Worm (Caenorhabditis elegans) whole organism, late embryonic: ENCODE results near the gene ZK1240.1.

ENCODE experiments used
- F13H6.1 ChIP-seq: sonication (generic microtip); optimal IDR thresholded peaks from 2 replicates; lab custom pipeline; 2016; ENCODE audit warnings: missing genetic modification characterization, missing compliant biosample characterization
- K02D7.2 ChIP-seq: sonication (generic microtip); optimal IDR thresholded peaks from 2 replicates; lab custom pipeline; 2017; ENCODE audit warnings: mild to moderate bottlenecking, missing genetic modification characterization, missing compliant biosample characterization
- K09A11.1 ChIP-seq: sonication (generic microtip); optimal IDR thresholded peaks from 2 replicates; lab custom pipeline; 2017; ENCODE audit warnings: antibody characterized with exemption, mild to moderate bottlenecking, missing genetic modification characterization, missing compliant biosample characterization; ENCODE audit not compliant: insufficient read depth
- T23F11.4 ChIP-seq: fragments of 200-800 bp; sonication (Bioruptor generic); optimal IDR thresholded peaks from 2 replicates; lab custom pipeline; 2018; ENCODE audit warnings: mild to moderate bottlenecking, missing genetic modification characterization, missing compliant biosample characterization
- Y22D7AL.16 ChIP-seq: sonication (generic microtip); optimal IDR thresholded peaks from 2 replicates; lab custom pipeline; 2016; ENCODE audit warnings: missing genetic modification characterization, missing compliant biosample characterization
- ahr-1 ChIP-seq: sonication (generic microtip); optimal IDR thresholded peaks from 2 replicates; lab custom pipeline; 2016; ENCODE audit warnings: missing genetic modification characterization, missing compliant biosample characterization
- ceh-18 ChIP-seq: sonication (generic microtip); optimal IDR thresholded peaks from 2 replicates; lab custom pipeline; 2016; ENCODE audit warnings: missing genetic modification characterization, missing compliant biosample characterization
- ceh-31 ChIP-seq: sonication (generic microtip); optimal IDR thresholded peaks from 2 replicates; lab custom pipeline; 2016; ENCODE audit warnings: missing genetic modification characterization, missing compliant biosample characterization
- ceh-34 ChIP-seq: sonication (generic microtip); optimal IDR thresholded peaks from 2 replicates; lab custom pipeline; 2016; ENCODE audit warnings: mild to moderate bottlenecking, missing genetic modification characterization, missing compliant biosample characterization
- ceh-48 ChIP-seq: sonication (generic microtip); optimal IDR thresholded peaks from 2 replicates; lab custom pipeline; 2016; ENCODE audit warnings: missing genetic modification characterization, inconsistent platforms, missing compliant biosample characterization
- dve-1 ChIP-seq: sonication (generic microtip); optimal IDR thresholded peaks from 2 replicates; lab custom pipeline; 2017; ENCODE audit warnings: antibody characterized with exemption, mild to moderate bottlenecking, missing genetic modification characterization, missing compliant biosample characterization
- elt-2 ChIP-seq: sonication (generic microtip); optimal IDR thresholded peaks from 2 replicates; lab custom pipeline; 2016; ENCODE audit warnings: missing genetic modification reagents, missing genetic modification characterization, missing compliant biosample characterization
- elt-4 ChIP-seq: sonication (generic microtip); optimal IDR thresholded peaks from 2 replicates; lab custom pipeline; 2016; ENCODE audit warnings: missing genetic modification characterization, missing compliant biosample characterization
- eyg-1 ChIP-seq: sonication (generic microtip); optimal IDR thresholded peaks from 2 replicates; lab custom pipeline; 2016; ENCODE audit warnings: missing genotype, missing genetic modification characterization, missing compliant biosample characterization
- fax-1 ChIP-seq: sonication (generic microtip); optimal IDR thresholded peaks from 2 replicates; lab custom pipeline; 2016; ENCODE audit warnings: missing genotype, missing genetic modification characterization, missing compliant biosample characterization
- hlh-30 ChIP-seq: sonication (generic microtip); optimal IDR thresholded peaks from 2 replicates; lab custom pipeline; 2017; ENCODE audit warnings: antibody characterized with exemption, missing genetic modification characterization, missing compliant biosample characterization; ENCODE audit not compliant: insufficient read depth
- hlh-6 ChIP-seq: sonication (generic microtip); optimal IDR thresholded peaks from 2 replicates; lab custom pipeline; 2016; ENCODE audit warnings: missing genotype, missing genetic modification characterization, missing compliant biosample characterization
- hlh-8 ChIP-seq: sonication (generic microtip); optimal IDR thresholded peaks from 2 replicates; lab custom pipeline; 2016; ENCODE audit warnings: missing genotype, missing genetic modification characterization, missing compliant biosample characterization
- lim-6 ChIP-seq: sonication (generic microtip); optimal IDR thresholded peaks from 2 replicates; lab custom pipeline; 2016; ENCODE audit warnings: missing genetic modification characterization, missing compliant biosample characterization
- nfya-1 ChIP-seq: sonication (generic microtip); optimal IDR thresholded peaks from 2 replicates; lab custom pipeline; 2017; ENCODE audit warnings: missing genetic modification characterization, mild to moderate bottlenecking, missing compliant biosample characterization, antibody characterized with exemption, moderate library complexity
- npax-4 ChIP-seq: sonication (generic microtip); optimal IDR thresholded peaks from 2 replicates; lab custom pipeline; 2016; ENCODE audit warnings: missing genetic modification characterization, missing compliant biosample characterization
- pat-9 ChIP-seq: fragments of 200-800 bp; sonication (Bioruptor generic); optimal IDR thresholded peaks from 2 replicates; lab custom pipeline; 2018; ENCODE audit warnings: mild to moderate bottlenecking, missing genetic modification characterization, moderate library complexity, missing compliant biosample characterization
- pha-4 ChIP-seq: fragments of 150-350 bp; optimal IDR thresholded peaks from 2 replicates; lab custom pipeline; 2018; ENCODE audit warnings: missing biosample characterization, missing genetic modification reagents, missing genetic modification characterization
- ref-2 ChIP-seq: sonication (generic microtip); optimal IDR thresholded peaks from 2 replicates; lab custom pipeline; 2016; ENCODE audit warnings: missing genetic modification characterization, missing compliant biosample characterization
- rnt-1 ChIP-seq: sonication (generic microtip); optimal IDR thresholded peaks from 2 replicates; lab custom pipeline; 2016; ENCODE audit warnings: missing genetic modification characterization, missing compliant biosample characterization
- sox-2 ChIP-seq: fragments of 200-800 bp; sonication (Bioruptor generic); IDR thresholded peaks from 2 replicates; pipeline ENCODE4 v1.3.6; 2022; ENCODE audit warnings: missing genetic modification reagents, missing genetic modification characterization, missing compliant biosample characterization
- syd-9 ChIP-seq: sonication (generic microtip); optimal IDR thresholded peaks from 2 replicates; lab custom pipeline; 2016; ENCODE audit warnings: mild to moderate bottlenecking, missing genetic modification characterization, moderate library complexity, missing compliant biosample characterization
- tbx-2 ChIP-seq: sonication (generic microtip); optimal IDR thresholded peaks from 2 replicates; lab custom pipeline; 2016; ENCODE audit warnings: missing genetic modification characterization, missing compliant biosample characterization
- unc-3 ChIP-seq, 2 experiments: fragments of 200-800 bp in 1 of 2; sonication (Bioruptor generic) in 1 of 2; sonication (generic microtip) in 1 of 2; conservative IDR thresholded peaks in 1 of 2; optimal IDR thresholded peaks in 1 of 2; 2 replicates each; pipeline versions ENCODE4 v1.3.6 to Lab custom; 2016 to 2022; ENCODE audit warnings: missing compliant biosample characterization in 2 of 2, missing genetic modification characterization in 2 of 2, missing genetic modification reagents in 1 of 2
- ztf-16 ChIP-seq: sonication (generic microtip); optimal IDR thresholded peaks from 2 replicates; lab custom pipeline; 2017; ENCODE audit warnings: missing genetic modification characterization, missing compliant biosample characterization

Gene ZK1240.1

ce11 chrII:2332220-2332619 is 3.0 kb downstream of the ZK1240.1 start, which contains the start of gene F43C11.8 (continued):
- TF ChIP-seq ref-2 = no peak

- no peak for TF ChIP-seq lim-6 (tag; lab: Kevin White, UChicago)
- no peak for TF ChIP-seq elt-4 (tag; lab: Kevin White, UChicago)
- TF ChIP-seq eyg-1 (tag; lab: Kevin White, UChicago) = no peak
- no peak for TF ChIP-seq sox-2 (GFP tag; lab: Robert Waterston, UW)
- TF ChIP-seq hlh-8 (tag; lab: Kevin White, UChicago) = no peak
- no peak for TF ChIP-seq ztf-16 (tag; lab: Kevin White, UChicago)
- TF ChIP-seq hlh-30 (tag; lab: Kevin White, UChicago) = no peak
- no peak for TF ChIP-seq ceh-31 (tag; lab: Kevin White, UChicago)
- no peak for TF ChIP-seq nfya-1 (tag; lab: Kevin White, UChicago)
Observed at ce11 chrII:2335572-2335971, 6.4 kb downstream of the ZK1240.1 start, which contains the start of gene F43C11.7. F43C11.7 (plus strand) TSS chrII:2335897.

ce11 chrII:2336177-2336576 is 7.0 kb downstream of the ZK1240.1 start:
- TF ChIP-seq elt-2 (tag; lab: Kevin White, UChicago) = no peak
- TF ChIP-seq pha-4 (tag; lab: Kevin White, UChicago) = no peak
- TF ChIP-seq fax-1 (tag; lab: Kevin White, UChicago) = no peak
- TF ChIP-seq dve-1 (tag; lab: Kevin White, UChicago) = peak; percentile 60
- no peak for TF ChIP-seq syd-9 (tag; lab: Kevin White, UChicago)

DNA sequence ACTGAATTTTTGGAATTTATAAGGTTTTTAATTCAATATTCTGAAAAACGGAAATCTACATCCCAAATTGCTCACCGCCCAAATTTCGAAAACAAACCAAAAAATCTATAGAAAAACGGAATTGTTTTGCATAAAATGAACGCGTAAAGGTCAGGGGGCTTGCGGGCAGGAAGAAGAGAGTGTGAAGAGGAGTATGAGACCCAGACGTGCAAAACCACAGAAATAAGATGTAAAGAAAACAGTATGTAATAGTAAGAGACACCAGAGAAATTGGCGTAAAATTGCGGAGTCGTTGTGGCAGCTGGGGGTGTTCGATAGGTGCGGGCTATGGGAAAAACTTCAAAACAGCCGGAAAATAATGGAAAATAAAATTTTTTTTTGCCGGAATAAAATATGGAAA is 11.8 kb downstream of the ZK1240.1 start:
- no peak for TF ChIP-seq npax-4
- TF ChIP-seq nfya-1 (tag; lab: Kevin White, UChicago) = peak; percentile 28
- peak; percentile 92 for TF ChIP-seq rnt-1 (tag; lab: Kevin White, UChicago)
- TF ChIP-seq, all 69 proteins: peak for 2

DNA sequence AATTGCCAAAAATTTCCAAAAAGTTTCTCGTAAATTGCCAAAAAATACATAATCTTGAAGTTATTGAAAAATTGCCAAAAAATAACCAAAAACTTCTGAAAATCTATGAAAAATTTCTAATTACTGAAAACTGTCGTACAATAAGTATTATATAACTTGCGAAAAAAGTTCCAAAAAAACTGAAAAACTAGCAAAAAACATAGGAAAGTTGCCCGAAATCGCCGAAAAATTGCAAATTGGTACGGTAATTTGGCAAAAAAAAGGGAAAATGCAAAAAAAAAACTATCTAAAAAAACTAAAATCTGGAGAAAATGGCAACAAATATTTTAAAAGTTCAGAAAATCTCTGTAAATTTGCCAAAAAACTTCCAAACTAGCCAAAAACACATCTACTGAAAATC is 12.3 kb downstream of the ZK1240.1 start, which contains the start of gene enri-1:
Gene enri-1 (minus strand): TSS at position 101 of the 400 bp plus-strand sequence.
- no peak for TF ChIP-seq ahr-1 (tag; lab: Kevin White, UChicago)
- TF ChIP-seq K02D7.2 (tag; lab: Kevin White, UChicago) = no peak
- no peak for TF ChIP-seq ceh-34 (tag; lab: Kevin White, UChicago)
- no peak for TF ChIP-seq fax-1 (tag; lab: Kevin White, UChicago)
- TF ChIP-seq T23F11.4 = no peak
- no peak for TF ChIP-seq K09A11.1
- TF ChIP-seq F13H6.1 (tag; lab: Kevin White, UChicago) = no peak
- TF ChIP-seq dve-1 (tag; lab: Kevin White, UChicago) = no peak
- no peak for TF ChIP-seq tbx-2 (tag; lab: Kevin White, UChicago)
- TF ChIP-seq Y22D7AL.16 = no peak
- no peak for TF ChIP-seq pat-9 (tag; lab: Kevin White, UChicago)
- TF ChIP-seq hlh-8 (tag; lab: Kevin White, UChicago) = no peak
- no peak for TF ChIP-seq ztf-16 (tag; lab: Kevin White, UChicago)
- TF ChIP-seq unc-3 (GFP tag; conservative IDR thresholded peaks at IDR 0.05; lab: Robert Waterston, UW) = no peak
- no peak for TF ChIP-seq unc-3 (tag; optimal IDR thresholded peaks at IDR 0.05; lab: Kevin White, UChicago)
- TF ChIP-seq ceh-18 (tag; lab: Kevin White, UChicago) = no peak
- no peak for TF ChIP-seq sox-2 (GFP tag; lab: Robert Waterston, UW)

DNA sequence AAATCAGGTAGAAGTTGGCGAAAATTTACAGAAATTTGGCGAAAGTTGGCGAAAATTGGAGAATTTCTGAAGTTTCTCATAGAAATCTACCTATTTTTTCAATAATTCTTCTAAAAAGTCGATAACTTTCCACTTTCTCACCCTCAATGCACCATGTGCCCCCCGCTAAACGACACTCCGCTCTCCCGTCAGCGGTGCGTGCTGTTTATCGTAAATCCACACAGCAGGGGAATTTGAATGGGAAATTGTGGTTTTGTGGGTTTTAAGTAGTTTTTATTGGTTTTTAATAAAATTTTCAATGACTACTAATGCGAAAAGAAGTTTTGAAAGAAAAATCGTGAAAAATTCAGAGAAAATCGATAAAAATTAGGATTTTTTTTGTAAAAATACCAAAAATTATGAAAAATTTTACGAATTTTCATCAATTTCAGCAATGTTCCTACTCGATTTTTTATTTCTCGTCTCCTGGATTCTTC is 12.8 kb downstream of the ZK1240.1 start, which contains the start of gene F43C11.6:
Gene F43C11.6 (plus strand): TSS at position 426 of the 476 bp plus-strand sequence.
- TF ChIP-seq rnt-1 (tag; lab: Kevin White, UChicago) (peak; percentile 28), hlh-6 (tag; lab: Kevin White, UChicago) (no peak), ceh-48 (tag; lab: Kevin White, UChicago) (peak; percentile 20), ceh-31 (tag; lab: Kevin White, UChicago) (peak; percentile 12), sox-2 (GFP tag; lab: Robert Waterston, UW) (no peak)
